Worm (Caenorhabditis elegans) whole organism, midembryonic: ENCODE results near the gene R160.2.

ENCODE experiments used
- klf-2 ChIP-seq: fragments of 200-800 bp; sonication (Bioruptor generic); conservative IDR thresholded peaks from 2 replicates; pipeline ENCODE4 v1.3.6; 2022; ENCODE audit warnings: missing genetic modification reagents, missing genetic modification characterization, missing compliant biosample characterization
- ztf-29 ChIP-seq: fragments of 200-800 bp; sonication (Bioruptor generic); IDR thresholded peaks from 2 replicates; pipeline ENCODE4 v1.3.6; 2022; ENCODE audit warnings: missing genetic modification reagents, missing genetic modification characterization, missing compliant biosample characterization

DNA sequence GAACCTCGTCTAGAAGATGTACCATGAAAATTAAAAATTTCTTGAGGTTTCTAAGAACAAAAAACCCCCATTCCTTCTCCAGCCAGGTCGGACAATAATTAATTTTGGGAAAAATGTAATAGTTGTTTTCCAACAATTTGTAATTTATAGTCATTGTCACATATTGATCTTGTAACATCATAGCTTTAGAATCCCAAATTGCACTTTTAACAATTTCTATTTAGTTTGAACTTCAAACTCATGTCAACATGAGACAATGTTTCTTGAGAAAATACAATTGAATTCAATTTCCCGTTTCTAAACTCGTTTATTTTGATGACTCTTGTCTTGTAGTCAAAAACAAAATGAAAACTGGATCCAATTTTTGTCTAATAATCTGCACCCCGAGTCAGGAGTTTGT is 23.6 kb upstream of the R160.2 start:
- TF ChIP-seq klf-2 (GFP tag; lab: Robert Waterston, UW) (no peak), ztf-29 (GFP tag; lab: Robert Waterston, UW) (no peak)
